ENCODE assay signal across 3 worm cellular contexts in genomic region chrIII:4890997-4891396, ce11.
TF ChIP-seq lines count a peak whose summit lies in the region.

Gene F26F4.5 (minus strand): TSS chrIII:4891252.

TF ChIP-seq in whole organism, L3 larva, 47 proteins besides CTCF, POLR2A, EP300 and RAD21:
- peak; percentile 29 for TF ChIP-seq pha-4 (tag; optimal IDR thresholded peaks at IDR 0.05; lab: Kevin White, UChicago)
- TF ChIP-seq daf-12 (tag; optimal IDR thresholded peaks at IDR 0.05; lab: Kevin White, UChicago), result no peak

TF ChIP-seq in whole organism, L4 larva, 104 proteins besides CTCF, POLR2A, EP300 and RAD21:
- TF ChIP-seq egl-27 (tag; optimal IDR thresholded peaks at IDR 0.05; lab: Kevin White, UChicago), result no peak
- TF ChIP-seq lin-38 (GFP tag; IDR thresholded peaks at IDR 0.05; lab: Robert Waterston, UW), result peak; percentile 45; the same call in 1 of the 2 replicates
- peak; percentile 70 for TF ChIP-seq aha-1 (tag; lab: Kevin White, UChicago)

TF ChIP-seq in whole organism, young adult, 124 proteins besides CTCF, POLR2A, EP300 and RAD21:
- TF ChIP-seq ceh-58 (GFP tag; IDR thresholded peaks at IDR 0.05; lab: Robert Waterston, UW) (no peak), snpc-1.1 (tag; optimal IDR thresholded peaks at IDR 0.05; lab: Kevin White, UChicago; ENCODE audit: insufficient read depth) (no peak), mcd-1 (GFP tag; IDR thresholded peaks at IDR 0.05; lab: Robert Waterston, UW) (peak; percentile 26; the same call in 1 of the 2 replicates), hlh-26 (GFP tag; conservative IDR thresholded peaks at IDR 0.05; lab: Robert Waterston, UW) (no peak), sdz-38 (tag; optimal IDR thresholded peaks at IDR 0.05; lab: Kevin White, UChicago) (no peak), D2030.7 (GFP tag; IDR thresholded peaks at IDR 0.05; lab: Robert Waterston, UW) (no peak), mes-4 (tag; optimal IDR thresholded peaks at IDR 0.05; lab: Kevin White, UChicago) (no peak), ztf-18 (tag; optimal IDR thresholded peaks at IDR 0.05; lab: Kevin White, UChicago) (peak; percentile 21), tlf-1 (GFP tag; optimal IDR thresholded peaks at IDR 0.05; lab: Kevin White, UChicago) (no peak), madf-6 (GFP tag; IDR thresholded peaks at IDR 0.05; lab: Robert Waterston, UW) (peak; percentile 90), lin-54 (GFP tag; optimal IDR thresholded peaks at IDR 0.05; lab: Kevin White, UChicago) (peak; percentile 12), rpc-1 (optimal IDR thresholded peaks at IDR 0.05; lab: Kevin White, UChicago) (no peak), rpc-1 (tag; optimal IDR thresholded peaks at IDR 0.05; lab: Kevin White, UChicago) (no peak), xnd-1 (tag; optimal IDR thresholded peaks at IDR 0.05; lab: Kevin White, UChicago) (peak; percentile 84), snpc-1.3 (tag; optimal IDR thresholded peaks at IDR 0.05; lab: Kevin White, UChicago; ENCODE audit: insufficient read depth) (no peak), F33H1.4 (GFP tag; IDR thresholded peaks at IDR 0.05; lab: Robert Waterston, UW) (peak; percentile 90), dpff-1 (tag; optimal IDR thresholded peaks at IDR 0.05; lab: Kevin White, UChicago) (no peak), hrde-1 (tag; optimal IDR thresholded peaks at IDR 0.05; lab: Kevin White, UChicago; ENCODE audit: borderline replicate concordance) (no peak), ztf-6 (GFP tag; IDR thresholded peaks at IDR 0.05; lab: Robert Waterston, UW) (no peak), ztf-25 (GFP tag; IDR thresholded peaks at IDR 0.05; lab: Robert Waterston, UW) (no peak), F55B11.4 (tag; optimal IDR thresholded peaks at IDR 0.05; lab: Kevin White, UChicago; ENCODE audit: borderline replicate concordance, insufficient read depth) (no peak), Y53G8AR.9 (GFP tag; conservative IDR thresholded peaks at IDR 0.05; lab: Robert Waterston, UW) (no peak), hmg-1.2 (GFP tag; IDR thresholded peaks at IDR 0.05; lab: Robert Waterston, UW) (0 out of 2 replicates have a peak, but pooled peaks have one; percentile 14), lsl-1 (GFP tag; optimal IDR thresholded peaks at IDR 0.05; lab: Kevin White, UChicago) (peak; percentile 95), fkh-3 (tag; optimal IDR thresholded peaks at IDR 0.05; lab: Kevin White, UChicago) (no peak), rec-8 (tag; optimal IDR thresholded peaks at IDR 0.05; lab: Kevin White, UChicago) (no peak), lsy-27 (tag; optimal IDR thresholded peaks at IDR 0.05; lab: Kevin White, UChicago; ENCODE audit: borderline replicate concordance, insufficient read depth) (no peak), madf-10 (tag; optimal IDR thresholded peaks at IDR 0.05; lab: Kevin White, UChicago) (no peak), nhr-179 (tag; optimal IDR thresholded peaks at IDR 0.05; lab: Kevin White, UChicago) (no peak), ceh-91 (GFP tag; IDR thresholded peaks at IDR 0.05; lab: Robert Waterston, UW) (peak; percentile 66; the same call in 1 of the 2 replicates), dox-1 (GFP tag; IDR thresholded peaks at IDR 0.05; lab: Robert Waterston, UW) (0 out of 2 replicates have a peak, but pooled peaks have one; percentile 8), Y67H2A.10 (GFP tag; conservative IDR thresholded peaks at IDR 0.05; lab: Robert Waterston, UW) (no peak), B0035.1 (tag; optimal IDR thresholded peaks at IDR 0.05; lab: Kevin White, UChicago) (no peak), Y95B8A.8 (GFP tag; IDR thresholded peaks at IDR 0.05; lab: Robert Waterston, UW) (no peak), Y79H2A.3 (GFP tag; conservative IDR thresholded peaks at IDR 0.05; lab: Robert Waterston, UW) (no peak), madf-8 (GFP tag; conservative IDR thresholded peaks at IDR 0.05; lab: Robert Waterston, UW) (peak; percentile 72), aptf-2 (GFP tag; conservative IDR thresholded peaks at IDR 0.05; lab: Robert Waterston, UW) (no peak), ceh-27 (GFP tag; optimal IDR thresholded peaks at IDR 0.05; lab: Kevin White, UChicago) (no peak), rcor-1 (GFP tag; IDR thresholded peaks at IDR 0.05; lab: Robert Waterston, UW) (no peak), sea-2 (GFP tag; IDR thresholded peaks at IDR 0.05; lab: Robert Waterston, UW) (no peak)
